Worm (Caenorhabditis elegans): ENCODE data around the gene fkh-4.

DNA sequence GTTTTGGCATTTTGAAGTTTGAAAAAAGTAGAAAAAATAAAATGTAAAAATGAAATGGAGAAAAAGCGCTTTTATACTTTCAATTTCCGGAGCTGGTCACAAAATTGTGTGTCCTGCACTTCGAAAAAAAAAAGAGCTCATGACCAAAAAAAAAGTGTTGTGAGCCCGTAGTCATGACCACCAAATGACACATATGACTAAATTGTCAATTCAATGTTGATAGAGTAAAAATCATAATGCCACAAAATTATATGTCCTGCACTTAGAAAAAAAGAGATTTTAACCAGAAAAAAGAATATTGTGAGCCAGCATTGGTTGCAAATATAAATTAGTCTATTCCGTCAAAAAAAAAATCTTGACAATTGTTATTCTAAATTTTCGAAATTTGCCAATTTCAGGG is 29.4 kb downstream of the fkh-4 start, which contains the start of gene F02C12.2:
- no peak for TF ChIP-seq ceh-88 (GFP tag; IDR thresholded peaks at IDR 0.05)
- no peak for TF ChIP-seq mep-1 (tag; optimal IDR thresholded peaks at IDR 0.05)
- TF ChIP-seq pqm-1 (tag; optimal IDR thresholded peaks at IDR 0.05) = no peak
- TF ChIP-seq egl-13 (tag; optimal IDR thresholded peaks at IDR 0.05) = no peak
- no peak for TF ChIP-seq isw-1 (GFP tag; IDR thresholded peaks at IDR 0.05)
- TF ChIP-seq lin-13 (GFP tag; optimal IDR thresholded peaks at IDR 0.05) = no peak
- TF ChIP-seq nhr-11 (tag; optimal IDR thresholded peaks at IDR 0.05) = no peak
